Fruit fly (Drosophila melanogaster) whole organism, wandering third instar larva: ENCODE measurements around the gene ZnT35C.

Source experiments
- CG32264 ChIP-seq: fragments of 200-800 bp; sonication (Bioruptor generic); optimal IDR thresholded peaks from 2 replicates; lab custom pipeline; 2016; ENCODE audit warnings: missing biosample characterization, missing genetic modification characterization
- CG9705 ChIP-seq: fragments of 200-800 bp; sonication (Bioruptor generic); optimal IDR thresholded peaks from 2 replicates; lab custom pipeline; 2018; ENCODE audit warnings: missing biosample characterization, mild to moderate bottlenecking, missing genetic modification characterization
- Dfd ChIP-seq: fragments of >200 bp; optimal IDR thresholded peaks from 2 replicates; lab custom pipeline; 2017; ENCODE audit warnings: missing biosample characterization, missing genetic modification characterization
- GATAd ChIP-seq: sonication (Bioruptor generic); optimal IDR thresholded peaks from 2 replicates; lab custom pipeline; 2016; ENCODE audit warnings: missing biosample characterization, missing genetic modification characterization
- HLH106 ChIP-seq: fragments of 200-800 bp; optimal IDR thresholded peaks from 3 replicates; lab custom pipeline; 2019; ENCODE audit warnings: missing biosample characterization, mild to moderate bottlenecking, missing genetic modification characterization, moderate library complexity
- Hnf4 ChIP-seq: fragments of 200-800 bp; sonication (Bioruptor generic); optimal IDR thresholded peaks from 2 replicates; lab custom pipeline; 2016; ENCODE audit warnings: missing biosample characterization, mild to moderate bottlenecking, missing genetic modification characterization
- Hr78 ChIP-seq: fragments of >200 bp; optimal IDR thresholded peaks from 2 replicates; lab custom pipeline; 2017; ENCODE audit warnings: missing biosample characterization, missing genetic modification characterization
- Hr83 ChIP-seq: fragments of 200-300 bp; sonication (Bioruptor generic); optimal IDR thresholded peaks from 2 replicates; lab custom pipeline; 2016; ENCODE audit warnings: missing biosample characterization, mild to moderate bottlenecking, missing genetic modification characterization, moderate library complexity; ENCODE audit not compliant: poor library complexity, severe bottlenecking
- Jra ChIP-seq: sonication (Bioruptor generic); optimal IDR thresholded peaks from 2 replicates; lab custom pipeline; 2016; ENCODE audit warnings: missing biosample characterization, missing genetic modification characterization
- Myc ChIP-seq: fragments of >200 bp; optimal IDR thresholded peaks from 2 replicates; lab custom pipeline; 2017
- N ChIP-seq: fragments of >200 bp; optimal IDR thresholded peaks from 2 replicates; lab custom pipeline; 2018; ENCODE audit warnings: missing biosample characterization, missing external identifiers, missing genetic modification characterization
- Rel ChIP-seq, 2 experiments: fragments of 200-800 bp; sonication (Bioruptor generic) in 1 of 2; optimal IDR thresholded peaks; 2 replicates in 1 of 2; 3 replicates in 1 of 2; lab custom pipeline; 2016 to 2019; ENCODE audit warnings: mild to moderate bottlenecking in 2 of 2, missing biosample characterization in 2 of 2, missing genetic modification characterization in 2 of 2, moderate library complexity in 1 of 2
- br ChIP-seq: fragments of 200-800 bp; sonication (Bioruptor generic); optimal IDR thresholded peaks from 2 replicates; lab custom pipeline; 2016; ENCODE audit warnings: missing biosample characterization, missing genetic modification characterization
- dmrt93B ChIP-seq: fragments of 200-800 bp; sonication (Bioruptor generic); optimal IDR thresholded peaks from 2 replicates; lab custom pipeline; 2018; ENCODE audit warnings: missing biosample characterization, mild to moderate bottlenecking, missing genetic modification characterization
- dsf ChIP-seq: sonication (Bioruptor generic); optimal IDR thresholded peaks from 2 replicates; lab custom pipeline; 2016; ENCODE audit warnings: missing biosample characterization, missing genetic modification characterization, borderline replicate concordance
- ey ChIP-seq: fragments of 200-800 bp; sonication (Bioruptor generic); optimal IDR thresholded peaks from 2 replicates; lab custom pipeline; 2016; ENCODE audit warnings: missing biosample characterization, missing genetic modification characterization
- foxo ChIP-seq, 2 experiments: fragments of 200-800 bp; sonication (Bioruptor generic); optimal IDR thresholded peaks; 2 replicates in 1 of 2; 3 replicates in 1 of 2; lab custom pipeline; 2016 to 2017; ENCODE audit warnings: missing biosample characterization in 2 of 2, missing genetic modification characterization in 2 of 2
- fru ChIP-seq: fragments of 200-800 bp; sonication (Bioruptor generic); optimal IDR thresholded peaks from 3 replicates; lab custom pipeline; 2016; ENCODE audit warnings: missing biosample characterization, mild to moderate bottlenecking, missing genetic modification characterization
- h ChIP-seq: fragments of 200-800 bp; sonication (Bioruptor generic); optimal IDR thresholded peaks from 3 replicates; lab custom pipeline; 2016; ENCODE audit warnings: missing biosample characterization, mild to moderate bottlenecking, missing genetic modification characterization
- jim ChIP-seq: fragments of 175-275, 200-325 bp; sonication (Bioruptor generic); optimal IDR thresholded peaks from 2 replicates; lab custom pipeline; 2016; ENCODE audit warnings: missing biosample characterization, mild to moderate bottlenecking, missing genetic modification characterization
- pan ChIP-seq: fragments of >200 bp; optimal IDR thresholded peaks from 2 replicates; lab custom pipeline; 2017
- psq ChIP-seq: fragments of 200-800 bp; sonication (Bioruptor generic); optimal IDR thresholded peaks from 3 replicates; lab custom pipeline; 2017; ENCODE audit warnings: missing biosample characterization, mild to moderate bottlenecking, missing genetic modification characterization, moderate library complexity
- rgr ChIP-seq: fragments of 200-800 bp; sonication (Bioruptor generic); optimal IDR thresholded peaks from 3 replicates; lab custom pipeline; 2016; ENCODE audit warnings: missing biosample characterization, mild to moderate bottlenecking, missing genetic modification characterization
- sage ChIP-seq: fragments of 200-800 bp; sonication (Bioruptor generic); optimal IDR thresholded peaks from 2 replicates; lab custom pipeline; 2016; ENCODE audit warnings: missing biosample characterization, mild to moderate bottlenecking, missing genetic modification characterization
- sv ChIP-seq: fragments of 200-800 bp; sonication (Bioruptor generic); optimal IDR thresholded peaks from 3 replicates; lab custom pipeline; 2016; ENCODE audit warnings: missing biosample characterization, missing genetic modification characterization
- tai ChIP-seq: sonication (Bioruptor generic); optimal IDR thresholded peaks from 2 replicates; lab custom pipeline; 2016; ENCODE audit warnings: missing biosample characterization, missing genetic modification characterization
- usp ChIP-seq: fragments of >200 bp; optimal IDR thresholded peaks from 2 replicates; lab custom pipeline; 2017; ENCODE audit warnings: missing biosample characterization, missing genetic modification characterization

Gene ZnT35C

DNA sequence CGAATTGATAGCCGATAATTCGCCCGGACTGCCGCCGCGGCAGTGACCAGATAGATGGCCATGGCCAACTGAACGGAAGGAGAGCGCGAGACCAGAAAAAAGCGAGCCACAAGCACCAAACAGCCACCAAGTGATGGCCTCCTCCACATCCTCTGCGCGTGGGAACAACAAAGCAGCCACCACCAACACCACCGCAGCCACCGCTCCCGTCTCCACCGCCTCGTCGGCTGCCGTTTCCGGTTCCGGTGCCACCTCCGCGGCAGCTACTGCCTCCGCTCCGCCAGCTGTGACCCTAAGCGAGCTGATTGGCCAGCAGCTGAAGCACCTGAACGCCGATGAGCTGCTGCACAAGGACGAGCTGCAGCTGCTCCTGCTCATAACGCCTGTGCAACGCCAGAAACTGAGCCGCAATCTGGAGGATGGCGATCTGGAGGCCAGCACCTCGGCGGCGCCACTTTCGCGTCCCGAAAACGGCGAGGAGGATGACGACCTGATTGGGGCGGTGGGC lies 1.5 kb upstream of the ZnT35C start:
- TF ChIP-seq jim (GFP tag; lab: Kevin White, UChicago) (no peak), Hr83 (GFP tag; lab: Kevin White, UChicago) (no peak), br (GFP tag; lab: Kevin White, UChicago) (no peak), pan (no peak), Jra (GFP tag; lab: Kevin White, UChicago) (no peak), dmrt93B (GFP tag; lab: Kevin White, UChicago) (no peak), HLH106 (no peak)

DNA sequence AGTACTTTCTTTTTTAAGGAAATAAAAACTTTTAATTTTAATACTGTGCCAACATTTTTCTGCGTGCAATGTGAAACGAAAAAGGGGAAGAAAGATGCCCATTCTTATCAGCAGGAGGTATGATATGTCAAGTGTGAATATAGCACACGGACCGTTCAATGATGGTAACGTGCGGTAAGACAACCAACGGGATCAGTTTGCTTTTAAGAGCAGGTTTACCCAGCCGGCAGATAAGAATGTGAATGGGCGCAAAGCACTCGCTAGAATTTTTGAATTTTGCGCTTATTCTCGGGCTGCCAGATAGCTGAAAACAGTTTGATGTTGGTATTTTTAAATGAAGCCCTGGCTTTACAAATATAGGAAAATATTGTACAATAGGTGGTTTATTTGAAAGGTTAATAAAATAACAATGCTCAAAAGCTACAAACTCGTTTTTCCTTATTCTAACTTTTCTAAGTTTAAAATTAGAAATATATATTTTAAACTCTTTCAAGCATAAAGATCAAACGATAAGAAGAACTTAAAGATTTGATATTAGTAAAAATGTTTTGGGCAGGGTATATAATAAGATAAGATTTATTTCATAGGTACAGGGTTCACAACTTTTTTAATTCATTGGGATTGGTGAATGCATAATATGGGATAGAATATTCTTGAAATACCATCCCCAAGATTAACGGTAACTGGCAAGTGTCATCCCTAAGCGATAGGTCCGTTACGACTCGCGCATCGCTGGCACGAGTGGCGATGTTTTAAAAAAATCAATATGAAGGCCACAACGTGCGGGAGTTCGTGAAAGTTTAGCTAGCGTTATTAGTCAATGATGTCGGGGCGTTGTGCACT lies 870 bp upstream of the ZnT35C start, which contains the start of gene dao:
dao (plus strand) TSS at position 717 of the 843 bp plus-strand sequence.
- TF ChIP-seq Hnf4 (GFP tag; lab: Kevin White, UChicago): no peak
- no peak for TF ChIP-seq Hr78 (GFP tag; lab: Kevin White, UChicago)
- TF ChIP-seq foxo (GFP tag; optimal IDR thresholded peaks at IDR 0.05; lab: Kevin White, UChicago): peak in 1 of 2 experiments; percentile 16
- peak; percentile 1 for TF ChIP-seq h (GFP tag; lab: Kevin White, UChicago)
- TF ChIP-seq HLH106: peak; percentile 6
- peak; percentile 31 for TF ChIP-seq sv

DNA sequence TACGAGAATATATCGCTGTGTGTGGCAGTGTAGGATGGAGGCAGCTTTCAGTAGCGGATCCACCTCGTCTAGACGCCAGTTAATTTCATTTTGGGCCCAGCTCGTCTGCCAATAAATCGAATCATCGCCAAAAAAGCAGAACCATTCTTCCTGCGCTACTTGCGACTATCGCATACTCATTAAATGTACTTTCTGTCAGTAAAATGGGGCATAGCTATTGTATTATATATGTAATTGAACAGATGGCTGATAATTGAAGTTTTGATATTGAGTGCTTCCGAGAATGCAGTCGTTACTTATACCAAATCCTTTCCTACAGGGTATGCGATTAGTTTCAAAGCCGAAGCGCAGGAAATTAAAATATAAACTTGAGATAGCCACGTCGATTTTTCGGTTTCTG lies 2.8 kb downstream of the ZnT35C start:
- TF ChIP-seq foxo (GFP tag; optimal IDR thresholded peaks at IDR 0.05; lab: Kevin White, UChicago) (no peak), dmrt93B (GFP tag; lab: Kevin White, UChicago) (no peak), CG32264 (GFP tag; lab: Kevin White, UChicago) (no peak), fru (no peak), psq (GFP tag; lab: Kevin White, UChicago) (no peak)

DNA sequence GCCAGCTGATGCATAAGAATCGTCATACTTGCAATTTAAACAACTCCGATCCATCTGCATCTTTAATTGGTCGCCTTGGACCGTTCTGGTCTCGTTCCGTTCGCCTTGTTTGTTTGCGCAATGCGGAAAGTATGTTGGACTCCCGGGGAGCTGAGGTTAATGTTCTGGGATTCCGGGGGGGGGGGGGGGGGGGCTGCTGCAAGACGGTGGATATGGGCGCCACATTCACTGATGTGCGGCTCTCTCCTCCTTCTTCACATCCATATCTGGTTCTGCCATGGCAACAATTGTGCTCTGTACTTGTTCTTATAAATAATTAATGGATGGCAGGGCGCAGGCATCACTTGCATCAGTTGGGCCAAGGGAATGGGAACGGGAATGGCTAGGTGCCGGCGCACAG lies 4.1 kb downstream of the ZnT35C start:
- TF ChIP-seq Myc (lab: Kevin White, UChicago) (no peak), CG9705 (GFP tag; lab: Kevin White, UChicago) (no peak), fru (no peak), sage (no peak), tai (no peak), jim (GFP tag; lab: Kevin White, UChicago) (no peak), Dfd (GFP tag; lab: Kevin White, UChicago) (peak; percentile 83), ey (GFP tag; lab: Kevin White, UChicago) (no peak)

DNA sequence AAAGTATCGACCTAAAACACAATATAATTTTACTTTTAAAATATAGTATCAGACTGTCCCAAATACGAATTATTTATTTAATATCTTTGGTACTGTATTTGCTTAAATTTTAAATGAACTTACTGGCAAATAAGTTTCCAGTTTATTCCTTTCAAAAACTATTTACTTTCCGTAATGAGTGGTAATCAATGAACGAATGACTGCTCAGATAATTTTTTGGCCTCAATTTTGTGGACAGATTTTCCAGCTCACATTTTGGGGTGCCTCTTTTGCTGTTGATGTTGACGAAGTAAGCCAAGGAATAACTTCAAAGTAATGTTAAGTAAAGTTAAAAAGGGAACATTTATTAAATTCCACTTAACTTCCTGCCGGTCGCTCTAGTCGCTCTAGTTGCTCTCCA lies 32.6 kb downstream of the ZnT35C start, which contains the start of gene CG43230:
CG43230 (plus strand) TSS at position 301 of the 400 bp plus-strand sequence.
- TF ChIP-seq sage (no peak), ey (GFP tag; lab: Kevin White, UChicago) (no peak), HLH106 (no peak), Hnf4 (GFP tag; lab: Kevin White, UChicago) (no peak), GATAd (GFP tag; lab: Kevin White, UChicago) (no peak), fru (no peak), Rel (GFP tag; optimal IDR thresholded peaks at IDR 0.05; lab: Kevin White, UChicago) (no peak), Rel (tag; optimal IDR thresholded peaks at IDR 0.05; lab: Kevin White, UChicago) (no peak), Myc (lab: Kevin White, UChicago) (no peak), CG32264 (GFP tag; lab: Kevin White, UChicago) (no peak), rgr (GFP tag; lab: Kevin White, UChicago) (no peak), pan (no peak), usp (GFP tag; lab: Kevin White, UChicago) (no peak), dsf (GFP tag; lab: Kevin White, UChicago) (no peak)

DNA sequence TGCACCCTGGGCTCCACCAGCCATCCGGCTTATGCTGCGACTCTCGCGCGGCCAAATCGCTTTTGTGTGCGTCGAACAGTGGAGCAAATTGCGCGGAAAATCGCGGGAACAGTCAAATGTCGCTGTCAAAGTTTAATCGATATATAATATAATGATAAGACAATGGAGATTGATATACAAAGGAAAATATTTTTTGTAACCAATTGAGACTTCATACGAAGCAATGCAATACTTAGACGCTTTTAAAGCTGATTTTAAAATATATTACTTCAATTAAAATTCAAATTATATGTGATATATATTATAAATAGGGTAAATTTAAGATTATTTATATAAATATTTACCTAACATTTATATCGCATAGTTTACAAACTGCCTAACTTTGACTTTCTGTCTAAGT lies 36.0 kb downstream of the ZnT35C start:
- TF ChIP-seq psq (GFP tag; lab: Kevin White, UChicago): peak; percentile 5
- TF ChIP-seq foxo (GFP tag; optimal IDR thresholded peaks at IDR 0.05; lab: Kevin White, UChicago): peak in 1 of 2 experiments; percentile 8
- TF ChIP-seq dmrt93B (GFP tag; lab: Kevin White, UChicago): peak; percentile 9
- no peak for TF ChIP-seq N (GFP tag; lab: Kevin White, UChicago)
- TF ChIP-seq Dfd (GFP tag; lab: Kevin White, UChicago): no peak
- no peak for TF ChIP-seq HLH106
- no peak for TF ChIP-seq pan
